Fruit fly (Drosophila melanogaster) whole organism, pupa: ENCODE results near the gene CG4617.

Source experiments
- CG12605 ChIP-seq: fragments of 200-800 bp; sonication (Bioruptor generic); IDR thresholded peaks from 2 replicates; pipeline ENCODE4 v1.3.6; 2022; ENCODE audit warnings: missing biosample characterization, missing genetic modification characterization
- CG15710 ChIP-seq: fragments of 200-800 bp; sonication (Bioruptor generic); optimal IDR thresholded peaks from 2 replicates; lab custom pipeline; 2018; ENCODE audit warnings: missing biosample characterization, mild to moderate bottlenecking, missing genetic modification characterization, moderate library complexity
- CG17806 ChIP-seq: fragments of 200-800 bp; sonication (Bioruptor generic); optimal IDR thresholded peaks from 2 replicates; lab custom pipeline; 2018; ENCODE audit warnings: missing biosample characterization, mild to moderate bottlenecking, missing genetic modification characterization, moderate library complexity
- D1 ChIP-seq: fragments of 200-800 bp; sonication (Bioruptor generic); optimal IDR thresholded peaks from 2 replicates; lab custom pipeline; 2018; ENCODE audit warnings: missing biosample characterization, mild to moderate bottlenecking, missing genetic modification characterization, moderate library complexity
- EcR ChIP-seq: fragments of 200-800 bp; sonication (Bioruptor generic); optimal IDR thresholded peaks from 3 replicates; lab custom pipeline; 2019; ENCODE audit warnings: missing biosample characterization, missing genetic modification characterization, mild to moderate bottlenecking, moderate library complexity, missing genetic modification reagents
- Ets98B ChIP-seq: fragments of 200-800 bp; sonication (Bioruptor generic); IDR thresholded peaks from 2 replicates; pipeline ENCODE4 v1.3.6; 2022; ENCODE audit warnings: missing biosample characterization, missing genetic modification characterization
- Pif1B ChIP-seq: fragments of 200-800 bp; sonication (Bioruptor generic); optimal IDR thresholded peaks from 3 replicates; lab custom pipeline; 2016; ENCODE audit warnings: missing biosample characterization, missing genetic modification characterization
- Snoo ChIP-seq: fragments of 200-800 bp; sonication (Bioruptor generic); optimal IDR thresholded peaks from 3 replicates; lab custom pipeline; 2017; ENCODE audit warnings: missing biosample characterization, mild to moderate bottlenecking, missing genetic modification characterization, inconsistent platforms
- gl ChIP-seq: fragments of 200-800 bp; sonication (Bioruptor generic); optimal IDR thresholded peaks from 2 replicates; lab custom pipeline; 2018; ENCODE audit warnings: missing biosample characterization, mild to moderate bottlenecking, missing genetic modification characterization
- rn ChIP-seq: fragments of 200-800 bp; sonication (Bioruptor generic); IDR thresholded peaks from 2 replicates; pipeline ENCODE4 v1.3.6; 2022; ENCODE audit warnings: missing biosample characterization, missing genetic modification characterization

DNA sequence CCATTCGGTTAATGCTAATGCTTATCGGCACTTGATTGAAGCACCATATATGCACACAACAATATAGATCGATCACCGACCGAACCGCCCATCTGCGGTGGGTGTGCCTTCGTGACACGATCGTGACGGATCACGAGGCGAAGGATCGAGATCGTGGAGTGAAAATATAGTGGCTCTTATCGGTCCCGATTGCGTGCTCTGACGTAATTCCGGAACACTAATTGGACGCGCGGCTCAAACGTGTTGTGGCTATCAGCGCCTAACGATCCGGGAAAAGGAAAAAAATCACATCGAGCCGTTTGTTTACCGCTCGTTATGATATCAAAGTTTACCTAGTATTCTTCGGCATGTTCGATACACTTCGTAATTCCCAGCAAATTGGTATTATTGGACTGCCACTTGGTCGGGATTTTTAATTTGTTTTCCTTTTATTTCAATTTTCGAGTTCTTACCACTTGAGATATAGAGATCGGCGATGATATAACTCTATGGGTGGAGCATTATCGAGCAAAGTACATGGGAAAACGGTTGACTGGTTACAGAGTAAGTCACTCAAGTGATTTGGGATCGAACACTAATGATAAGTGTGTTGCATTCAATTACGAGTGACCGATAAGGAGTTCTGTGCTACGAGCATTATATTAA is 30.9 kb downstream of the CG4617 start:
- no peak for TF ChIP-seq D1
- TF ChIP-seq rn (GFP tag; lab: Robert Waterston, UW) = no peak
- no peak for TF ChIP-seq gl
- TF ChIP-seq CG15710 (tag; lab: Kevin White, UChicago) = no peak
- no peak for TF ChIP-seq CG17806 (tag; lab: Kevin White, UChicago)
- TF ChIP-seq CG12605 (GFP tag; lab: Robert Waterston, UW) = no peak
- no peak for TF ChIP-seq Pif1B
- no peak for TF ChIP-seq Ets98B (GFP tag; lab: Robert Waterston, UW)
- no peak for TF ChIP-seq EcR (GFP tag; lab: Kevin White, UChicago)
- no peak for TF ChIP-seq Snoo (tag; lab: Kevin White, UChicago)
